Fruit fly (Drosophila melanogaster): ENCODE results near the gene Hmu.

Gene Hmu

DNA sequence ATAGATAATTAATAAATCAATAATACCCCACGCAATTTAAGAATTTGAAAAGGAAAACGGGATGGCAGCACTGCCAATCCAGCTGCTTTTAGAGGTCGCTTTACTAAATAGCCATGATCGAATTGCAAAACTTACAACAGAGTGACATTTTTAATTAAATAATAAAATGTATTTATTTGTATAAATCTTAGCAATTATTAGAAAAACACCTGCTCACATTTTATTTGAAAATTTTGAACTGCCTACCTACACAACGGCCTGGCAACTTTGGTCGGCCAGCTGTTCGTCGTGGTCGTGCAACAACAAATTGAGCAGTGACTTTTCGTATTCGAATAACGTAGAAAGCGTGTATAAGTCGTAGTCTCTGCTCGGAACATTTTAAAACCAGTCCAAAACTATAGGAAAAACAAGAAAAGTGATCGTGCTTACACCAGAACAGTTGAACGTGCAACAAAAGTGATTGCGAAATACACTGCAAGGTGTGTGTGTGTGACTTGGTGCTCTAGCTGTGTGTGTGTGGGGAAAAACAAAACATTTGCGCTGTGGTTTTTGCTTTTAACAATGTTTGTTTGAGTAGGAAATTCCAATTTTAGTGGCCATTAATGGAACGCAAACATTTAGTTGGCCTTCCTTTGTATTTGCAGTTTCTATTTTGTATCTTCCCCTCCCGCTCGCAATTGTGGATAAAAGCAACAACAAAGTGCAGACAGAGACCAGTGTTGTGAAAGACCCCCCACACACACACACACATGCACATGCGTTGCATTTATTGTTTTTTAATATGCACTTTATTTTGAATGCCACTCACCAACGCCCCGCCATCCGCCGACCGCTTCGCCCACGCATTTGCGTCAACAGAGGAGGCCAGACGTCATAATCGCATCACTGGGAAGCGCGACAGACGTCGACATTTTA is 13.8 kb upstream of the Hmu start, which contains the start of gene CG5938:
Gene CG5938 (plus strand): TSS at position 262 of the 915 bp plus-strand sequence.
- peak; percentile 6; the same call in 1 of the 2 replicates for TF ChIP-seq Ada2b (GFP tag; IDR thresholded peaks at IDR 0.05)
- TF ChIP-seq CG4424 (GFP tag; optimal IDR thresholded peaks at IDR 0.05), result peak; percentile 38
- TF ChIP-seq grau (tag; optimal IDR thresholded peaks at IDR 0.05), result peak; percentile 41
- TF ChIP-seq HmgD (GFP tag; optimal IDR thresholded peaks at IDR 0.05), result no peak
- TF ChIP-seq chinmo (GFP tag; IDR thresholded peaks at IDR 0.05; ENCODE audit: partially characterized antibody), result peak; percentile 90; the same call in 3 of the 4 replicates
- TF ChIP-seq B-H2 (GFP tag; optimal IDR thresholded peaks at IDR 0.05), result peak; percentile 46
- TF ChIP-seq Dek (tag; optimal IDR thresholded peaks at IDR 0.05), result peak; percentile 22
- TF ChIP-seq Xrp1 (GFP tag; IDR thresholded peaks at IDR 0.05), result peak; percentile 26; the same call in 1 of the 2 replicates
- peak; percentile 18 for TF ChIP-seq CG7839 (tag; optimal IDR thresholded peaks at IDR 0.05)
- TF ChIP-seq CG8924 (tag; optimal IDR thresholded peaks at IDR 0.05), result peak; percentile 9
- TF ChIP-seq crp (GFP tag; optimal IDR thresholded peaks at IDR 0.05), result peak; percentile 29 to 88
- peak; percentile 52 for TF ChIP-seq CG9437 (GFP tag; optimal IDR thresholded peaks at IDR 0.05)
- peak; percentile 27 for TF ChIP-seq cato (GFP tag; optimal IDR thresholded peaks at IDR 0.05; ENCODE audit: borderline replicate concordance)
- TF ChIP-seq CG6689 (GFP tag; IDR thresholded peaks at IDR 0.05), result 0 out of 2 replicates have a peak, but pooled peaks have one; percentile 39
- peak; percentile 78 for TF ChIP-seq Med (GFP tag)
- TF ChIP-seq CTCF (GFP tag; optimal IDR thresholded peaks at IDR 0.05), result peak; percentile 69
- TF ChIP-seq ci (GFP tag; IDR thresholded peaks at IDR 0.05), result 0 out of 3 replicates have a peak, but pooled peaks have one; percentile 15
- peak; percentile 44 for TF ChIP-seq CG3847 (GFP tag; IDR thresholded peaks at IDR 0.05)
- TF ChIP-seq Drgx (GFP tag; IDR thresholded peaks at IDR 0.05), result peak; percentile 59; the same call in 1 of the 2 replicates
- no peak for TF ChIP-seq CG10274 (GFP tag; optimal IDR thresholded peaks at IDR 0.05)
- TF ChIP-seq CG9727 (GFP tag; optimal IDR thresholded peaks at IDR 0.05), result peak; percentile 10
- peak; percentile 47 for TF ChIP-seq CG12391 (tag; optimal IDR thresholded peaks at IDR 0.05)
- no peak for TF ChIP-seq CG10321 (GFP tag; IDR thresholded peaks at IDR 0.05)
- no peak for TF ChIP-seq zf30C (GFP tag; optimal IDR thresholded peaks at IDR 0.05)
- TF ChIP-seq tap (tag; optimal IDR thresholded peaks at IDR 0.05), result peak; percentile 40
- TF ChIP-seq CG13287 (GFP tag; IDR thresholded peaks at IDR 0.05; ENCODE audit: partially characterized antibody), result peak; percentile 35; the same call in 1 of the 2 replicates
- peak; percentile 23 for TF ChIP-seq CG18764 (GFP tag; optimal IDR thresholded peaks at IDR 0.05)
- TF ChIP-seq ttk (GFP tag; IDR thresholded peaks at IDR 0.05), result 0 out of 2 replicates have a peak, but pooled peaks have one; percentile 25
- peak; percentile 48 for TF ChIP-seq CG17385 (GFP tag; optimal IDR thresholded peaks at IDR 0.05)
- peak; percentile 2 for TF ChIP-seq D19A (tag; optimal IDR thresholded peaks at IDR 0.05)
- TF ChIP-seq slbo (GFP tag; IDR thresholded peaks at IDR 0.05), result peak; percentile 32; the same call in 1 of the 2 replicates
- TF ChIP-seq az2 (GFP tag; optimal IDR thresholded peaks at IDR 0.05), result peak; percentile 15
- peak; percentile 21 for TF ChIP-seq Ssrp (tag; optimal IDR thresholded peaks at IDR 0.05)
- TF ChIP-seq CG10366 (GFP tag; IDR thresholded peaks at IDR 0.05), result 0 out of 2 replicates have a peak, but pooled peaks have one; percentile 10
- TF ChIP-seq esg (GFP tag; conservative IDR thresholded peaks at IDR 0.05), result 0 out of 2 replicates have a peak, but pooled peaks have one; percentile 23
- no peak for TF ChIP-seq NFAT (GFP tag; IDR thresholded peaks at IDR 0.05)
- TF ChIP-seq CG1603 (tag; optimal IDR thresholded peaks at IDR 0.05), result peak; percentile 1
- TF ChIP-seq CG17802 (tag; optimal IDR thresholded peaks at IDR 0.05), result peak; percentile 0
- TF ChIP-seq CoRest (tag; optimal IDR thresholded peaks at IDR 0.05), result peak; percentile 51
- TF ChIP-seq CG17829 (tag; optimal IDR thresholded peaks at IDR 0.05), result peak; percentile 56
- TF ChIP-seq cwo (GFP tag; optimal IDR thresholded peaks at IDR 0.05), result peak; percentile 6
- no peak for TF ChIP-seq CG7357 (GFP tag; IDR thresholded peaks at IDR 0.05)
- peak; percentile 17 for TF ChIP-seq twi (tag; optimal IDR thresholded peaks at IDR 0.05)
- peak; percentile 30; the same call in 1 of the 3 replicates for TF ChIP-seq CG34422 (GFP tag; IDR thresholded peaks at IDR 0.05)
- TF ChIP-seq CG13775 (GFP tag; optimal IDR thresholded peaks at IDR 0.05), result peak; percentile 58
- TF ChIP-seq MBD-R2 (GFP tag; IDR thresholded peaks at IDR 0.05), result peak; percentile 38; the same call in 1 of the 2 replicates
- peak; percentile 13 for TF ChIP-seq CG9797 (GFP tag; optimal IDR thresholded peaks at IDR 0.05)
- no peak for TF ChIP-seq Oli (tag; optimal IDR thresholded peaks at IDR 0.05)

Data from whole organism, embryonic.